Fruit fly (Drosophila melanogaster) whole organism, adult: ENCODE data around the gene drm.

ENCODE experiments used
- CG12768 ChIP-seq: fragments of 200-800 bp; sonication (Bioruptor generic); optimal IDR thresholded peaks from 2 replicates; lab custom pipeline; 2017; ENCODE audit warnings: missing biosample characterization, missing genetic modification characterization, mild to moderate bottlenecking, moderate library complexity, missing genetic modification reagents
- CG1620 ChIP-seq: fragments of 200-800 bp; sonication (Bioruptor generic); optimal IDR thresholded peaks from 2 replicates; lab custom pipeline; 2016; ENCODE audit warnings: missing biosample characterization, missing genetic modification characterization
- CG33017 ChIP-seq: fragments of 200-800 bp; sonication (Bioruptor generic); optimal IDR thresholded peaks from 2 replicates; lab custom pipeline; 2018; ENCODE audit warnings: missing biosample characterization, mild to moderate bottlenecking, missing genetic modification characterization, moderate library complexity
- CG5204 ChIP-seq: fragments of 200-800 bp; sonication (Bioruptor generic); optimal IDR thresholded peaks from 2 replicates; lab custom pipeline; 2016; ENCODE audit warnings: missing biosample characterization, missing genetic modification characterization
- CG7101 ChIP-seq: fragments of 200-800 bp; sonication (Bioruptor generic); optimal IDR thresholded peaks from 2 replicates; lab custom pipeline; 2018; ENCODE audit warnings: missing biosample characterization, mild to moderate bottlenecking, missing genetic modification characterization, moderate library complexity
- cnc ChIP-seq, 2 experiments: fragments of >200 bp; optimal IDR thresholded peaks; 2 replicates each; lab custom pipeline; 2017
- kay ChIP-seq: fragments of 200-800 bp; sonication (Bioruptor generic); peaks from one replicate; lab custom pipeline; 2016; ENCODE audit warnings: missing biosample characterization, missing genetic modification characterization, borderline replicate concordance
- toe ChIP-seq: fragments of 200-800 bp; sonication (Bioruptor generic); optimal IDR thresholded peaks from 2 replicates; lab custom pipeline; 2016; ENCODE audit warnings: missing biosample characterization, missing genetic modification characterization

dm6 chr2L:3564556-3564955, 25.5 kb downstream of the drm start:
- TF ChIP-seq kay (GFP tag; lab: Kevin White, UChicago): no peak
- no peak for TF ChIP-seq cnc (optimal IDR thresholded peaks at IDR 0.05; lab: Kevin White, UChicago)
- no peak for TF ChIP-seq CG7101 (tag; lab: Kevin White, UChicago)
- TF ChIP-seq CG5204 (GFP tag; lab: Kevin White, UChicago): no peak
- no peak for TF ChIP-seq CG1620 (GFP tag; lab: Kevin White, UChicago)
- no peak for TF ChIP-seq toe (GFP tag; lab: Kevin White, UChicago)
- no peak for TF ChIP-seq CG33017 (tag; lab: Kevin White, UChicago)
- no peak for TF ChIP-seq CG12768 (GFP tag; lab: Kevin White, UChicago)
